Worm (Caenorhabditis elegans) whole organism, L4/young adult: ENCODE measurements around the gene C24H11.5.

Experiments used
- W03F9.2 ChIP-seq: fragments of 150-350 bp; optimal IDR thresholded peaks from 2 replicates; lab custom pipeline; 2014; ENCODE audit warnings: missing biosample characterization, missing genetic modification characterization
- dao-5 ChIP-seq: sonication (generic microtip); optimal IDR thresholded peaks from 2 replicates; lab custom pipeline; 2016; ENCODE audit warnings: missing genotype, missing genetic modification characterization, moderate library complexity, missing compliant biosample characterization
- him-1 ChIP-seq: sonication (generic microtip); optimal IDR thresholded peaks from 2 replicates; lab custom pipeline; 2016; ENCODE audit warnings: missing genotype, missing genetic modification reagents, missing genetic modification characterization, missing compliant biosample characterization

The C24H11.5 gene

DNA sequence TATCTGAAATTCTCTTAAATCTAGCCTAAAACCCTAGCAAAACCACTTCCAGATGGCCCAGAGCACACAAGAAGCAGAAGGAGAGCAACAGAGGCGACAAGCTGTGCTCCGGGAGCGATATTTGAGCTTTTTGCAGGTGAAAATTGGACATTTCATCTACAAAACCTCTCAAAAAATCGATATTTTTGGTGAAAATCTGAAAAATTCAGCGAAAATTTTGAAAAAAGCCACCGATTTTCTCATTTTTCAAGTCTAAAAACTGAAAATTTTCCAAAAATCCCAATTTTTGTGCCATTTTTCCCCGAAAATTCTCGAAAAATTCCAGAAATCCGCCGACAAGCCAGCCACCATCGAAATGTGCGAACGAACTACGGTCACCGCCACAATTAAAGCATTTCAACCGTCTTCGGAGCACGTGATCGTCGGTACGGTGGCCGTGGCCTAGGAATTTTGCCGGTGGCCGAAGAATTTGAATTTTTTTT, at the start of gene C24H11.5:
Gene C24H11.5, plus strand, starts transcription at position 51 of the 482 bp plus-strand sequence.
- no peak for TF ChIP-seq him-1
- TF ChIP-seq W03F9.2 (tag; lab: Kevin White, UChicago): no peak
- no peak for TF ChIP-seq dao-5 (tag; lab: Kevin White, UChicago)

DNA sequence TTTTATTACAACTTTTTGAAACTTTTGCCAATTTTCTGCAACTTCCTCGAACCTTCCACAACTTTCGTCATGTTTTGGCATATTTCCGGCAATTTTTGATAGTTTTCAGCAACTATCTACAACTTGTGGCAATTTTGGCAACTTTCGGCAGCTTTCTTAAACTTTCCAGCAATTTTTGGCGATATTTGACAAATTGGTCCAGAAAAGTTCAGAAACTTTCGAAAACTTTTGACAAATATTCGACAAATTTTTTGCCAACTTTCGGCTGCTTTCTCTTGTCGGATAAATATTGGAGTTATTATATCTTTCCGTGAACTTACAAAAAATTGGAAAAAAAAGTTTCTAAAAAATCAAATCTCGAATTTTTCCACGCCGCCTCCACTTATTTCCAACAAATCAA, 49.7 kb upstream of the C24H11.5 start, which contains the start of gene Y41C4A.18:
Gene Y41C4A.18, plus strand, starts transcription at position 301 of the 400 bp plus-strand sequence.
- TF ChIP-seq him-1 (no peak), W03F9.2 (tag; lab: Kevin White, UChicago) (no peak), dao-5 (tag; lab: Kevin White, UChicago) (no peak)

DNA sequence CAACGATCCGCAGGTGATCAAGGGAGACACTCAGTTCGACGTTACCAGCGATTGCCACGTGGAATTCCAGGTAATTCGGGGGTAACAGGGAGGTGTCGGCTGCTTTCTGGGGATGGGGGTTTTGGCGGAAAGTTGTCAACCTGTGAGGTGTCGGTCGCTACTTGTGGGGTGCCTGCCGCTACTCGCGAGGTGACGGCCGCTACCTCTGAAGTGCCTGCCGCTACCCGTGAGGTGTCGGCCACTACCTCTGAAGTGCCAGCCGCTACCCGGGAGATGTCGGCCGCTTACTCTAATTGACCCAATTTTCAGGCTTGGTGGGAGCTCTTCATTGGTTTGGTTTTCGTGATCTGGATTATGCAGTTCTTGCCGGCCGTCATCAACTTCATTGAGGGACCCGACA, 49.2 kb upstream of the C24H11.5 start:
- no peak for TF ChIP-seq W03F9.2 (tag; lab: Kevin White, UChicago)
- TF ChIP-seq dao-5 (tag; lab: Kevin White, UChicago): no peak
- no peak for TF ChIP-seq him-1

DNA sequence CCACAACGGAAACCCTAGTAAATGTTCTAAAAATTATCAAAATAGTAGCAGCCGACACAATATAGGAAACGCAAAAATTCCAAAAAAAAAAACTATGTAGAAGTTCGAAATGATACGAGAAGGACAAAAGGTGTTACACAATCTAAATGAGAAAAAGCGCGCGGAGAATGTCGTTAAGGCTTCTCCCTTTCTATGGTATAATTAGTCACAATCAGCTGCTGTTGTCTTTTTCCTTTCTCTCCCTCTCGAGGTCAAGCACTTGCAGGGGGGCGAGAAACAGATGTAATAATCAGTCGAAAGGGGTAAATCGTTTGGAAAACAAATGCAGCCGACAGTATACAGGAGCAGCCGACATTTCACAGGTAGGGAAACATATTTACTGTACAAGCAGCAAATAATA, 48.5 kb upstream of the C24H11.5 start:
- TF ChIP-seq him-1: no peak
- no peak for TF ChIP-seq dao-5 (tag; lab: Kevin White, UChicago)
- TF ChIP-seq W03F9.2 (tag; lab: Kevin White, UChicago): no peak

DNA sequence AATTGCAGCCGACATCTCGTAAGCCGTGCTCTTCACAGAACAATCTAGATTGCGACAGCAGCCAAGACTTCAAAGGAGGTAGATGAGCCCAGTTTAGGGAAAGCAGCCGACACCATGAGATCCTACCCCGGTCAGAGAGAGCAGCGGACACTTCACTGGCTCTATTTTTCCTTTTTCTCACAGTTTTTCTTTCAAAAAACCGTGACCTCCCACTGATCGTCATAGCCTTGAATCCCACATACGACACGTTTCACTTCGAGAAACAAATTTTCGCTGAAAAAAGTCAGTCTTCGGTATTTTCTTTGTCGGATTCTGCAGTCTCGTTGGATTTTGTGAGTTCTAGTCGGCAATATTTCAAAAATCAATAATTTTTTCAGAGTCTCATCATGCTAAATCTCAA, 48.0 kb upstream of the C24H11.5 start, which contains the start of gene Y41C4A.21:
Gene Y41C4A.21, plus strand, starts transcription at position 301 of the 400 bp plus-strand sequence.
- TF ChIP-seq him-1: no peak
- TF ChIP-seq dao-5 (tag; lab: Kevin White, UChicago): no peak
- TF ChIP-seq W03F9.2 (tag; lab: Kevin White, UChicago): no peak

DNA sequence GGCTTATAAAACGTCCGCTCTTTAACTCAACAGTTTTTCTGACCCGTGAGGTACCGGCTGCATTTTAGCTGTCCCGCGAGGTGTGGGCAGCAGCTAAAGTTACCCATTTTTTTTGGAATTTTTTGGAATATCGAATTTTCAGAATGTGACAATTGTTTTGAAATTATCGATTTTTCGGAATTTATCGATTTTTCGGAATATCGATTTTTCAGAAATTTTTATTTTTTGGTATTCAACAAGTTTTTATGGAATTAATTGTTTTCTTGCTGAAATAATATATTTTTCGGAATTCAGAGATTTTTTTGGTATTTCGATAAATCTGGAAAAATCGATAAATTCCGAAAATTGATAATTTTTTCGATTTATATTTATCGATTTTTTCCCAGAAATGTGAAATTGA, 47.1 kb upstream of the C24H11.5 start:
- TF ChIP-seq dao-5 (tag; lab: Kevin White, UChicago): no peak
- no peak for TF ChIP-seq W03F9.2 (tag; lab: Kevin White, UChicago)
- TF ChIP-seq him-1: no peak

DNA sequence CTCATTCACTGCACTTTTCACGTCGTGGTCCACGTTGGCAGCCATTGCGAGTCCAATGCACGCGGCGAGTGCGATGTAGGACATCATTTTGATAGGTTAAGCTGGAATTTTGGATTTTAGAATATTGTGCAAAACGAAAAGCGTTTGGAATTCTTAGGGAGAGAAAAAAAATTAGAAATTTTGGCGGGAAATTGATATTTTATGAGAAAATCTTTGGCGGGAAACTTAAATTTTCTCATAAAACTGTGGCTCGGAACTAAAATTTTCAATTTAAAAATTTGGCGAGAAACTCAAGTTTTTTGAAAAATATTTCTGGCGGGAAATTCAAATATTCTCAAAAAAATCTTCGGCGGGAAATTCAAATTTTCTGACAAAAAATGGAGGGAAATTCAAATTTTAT, 42.5 kb upstream of the C24H11.5 start, which contains the start of gene sup-1:
Gene sup-1, minus strand, starts transcription at position 101 of the 400 bp plus-strand sequence.
- TF ChIP-seq W03F9.2 (tag; lab: Kevin White, UChicago): no peak
- no peak for TF ChIP-seq him-1
- no peak for TF ChIP-seq dao-5 (tag; lab: Kevin White, UChicago)

DNA sequence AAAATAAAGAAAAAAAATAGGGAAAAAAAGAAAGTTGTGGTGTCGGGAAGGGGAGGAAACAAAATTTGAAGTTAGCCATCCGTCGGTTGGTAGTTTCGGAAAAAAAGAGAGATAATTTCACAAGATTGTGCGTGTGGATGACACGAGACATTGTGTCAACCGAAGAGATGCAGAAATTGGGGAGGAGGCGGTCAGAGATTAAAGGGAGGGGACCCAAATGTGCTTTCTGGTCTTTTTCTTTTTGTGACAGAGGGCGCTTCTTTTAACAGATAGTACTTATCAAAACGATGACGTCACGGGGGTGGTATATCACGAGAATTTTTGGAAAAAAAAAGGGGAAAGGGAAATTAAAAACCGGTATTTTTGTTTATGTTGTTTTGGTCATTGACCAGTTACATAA, 41.6 kb upstream of the C24H11.5 start:
- TF ChIP-seq dao-5 (tag; lab: Kevin White, UChicago): no peak
- no peak for TF ChIP-seq him-1
- no peak for TF ChIP-seq W03F9.2 (tag; lab: Kevin White, UChicago)

DNA sequence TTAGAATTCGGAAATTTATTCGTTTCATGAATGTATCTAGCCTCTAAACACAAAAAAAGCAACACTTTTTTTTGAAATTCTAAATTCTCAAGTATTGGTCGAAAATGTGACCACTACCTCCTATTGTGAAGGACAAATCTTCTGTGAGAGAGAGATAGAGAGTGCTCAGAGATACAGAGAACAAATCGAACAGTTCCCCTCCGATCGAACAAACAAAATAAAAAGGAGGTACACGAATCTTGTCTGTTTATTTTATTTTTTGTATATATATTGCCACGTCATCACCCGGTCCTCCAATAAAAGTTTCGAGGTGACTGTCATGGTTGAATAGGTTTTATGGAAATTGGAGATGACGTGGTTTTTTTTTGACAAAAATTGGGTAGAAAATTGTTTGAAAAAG, 39.2 kb upstream of the C24H11.5 start:
- TF ChIP-seq dao-5 (tag; lab: Kevin White, UChicago): no peak
- no peak for TF ChIP-seq W03F9.2 (tag; lab: Kevin White, UChicago)
- TF ChIP-seq him-1: no peak

DNA sequence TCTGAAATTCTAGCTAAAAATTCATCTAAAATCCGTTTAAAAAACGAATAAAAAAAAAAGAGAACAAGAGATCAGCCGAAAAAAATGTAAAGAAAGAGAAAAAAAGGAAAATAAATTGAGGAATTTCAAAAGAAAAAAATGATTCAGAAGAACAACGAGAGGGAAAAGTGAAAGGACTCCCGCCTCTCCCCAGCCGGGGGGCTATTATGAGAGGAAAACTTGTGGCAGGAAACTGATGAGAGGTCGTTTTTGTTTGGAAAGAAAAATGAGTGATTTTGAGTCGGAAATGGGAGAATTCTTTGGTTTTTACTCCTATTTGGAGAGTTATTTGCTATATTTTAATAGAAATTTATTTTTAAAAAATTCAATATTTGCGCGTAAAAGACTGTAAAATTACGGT, 37.8 kb upstream of the C24H11.5 start:
- TF ChIP-seq dao-5 (tag; lab: Kevin White, UChicago): no peak
- no peak for TF ChIP-seq W03F9.2 (tag; lab: Kevin White, UChicago)
- no peak for TF ChIP-seq him-1

DNA sequence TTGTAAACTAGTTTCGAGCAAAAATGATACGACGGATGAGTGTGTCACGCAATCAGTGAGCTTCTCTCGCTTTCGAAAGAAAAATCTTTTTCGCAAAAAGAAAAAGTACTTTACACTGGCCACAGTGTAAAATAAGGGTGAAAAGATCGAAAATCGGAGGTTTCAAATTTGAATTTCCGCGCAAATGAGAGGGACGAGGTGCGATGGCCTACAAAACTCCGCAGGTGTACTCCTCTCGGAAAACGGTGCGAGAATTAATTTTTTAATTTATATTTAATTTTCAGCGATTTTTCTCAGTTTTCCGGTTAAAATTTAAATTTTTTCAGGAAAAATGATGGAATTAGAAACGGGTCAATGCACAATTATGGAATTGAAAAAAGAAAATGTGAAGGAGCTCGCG, 33.3 kb upstream of the C24H11.5 start, which contains the start of gene mrt-2:
Gene mrt-2, plus strand, starts transcription at position 49 of the 400 bp plus-strand sequence.
- TF ChIP-seq dao-5 (tag; lab: Kevin White, UChicago) (no peak), W03F9.2 (tag; lab: Kevin White, UChicago) (peak; percentile 46), him-1 (peak; percentile 11)

DNA sequence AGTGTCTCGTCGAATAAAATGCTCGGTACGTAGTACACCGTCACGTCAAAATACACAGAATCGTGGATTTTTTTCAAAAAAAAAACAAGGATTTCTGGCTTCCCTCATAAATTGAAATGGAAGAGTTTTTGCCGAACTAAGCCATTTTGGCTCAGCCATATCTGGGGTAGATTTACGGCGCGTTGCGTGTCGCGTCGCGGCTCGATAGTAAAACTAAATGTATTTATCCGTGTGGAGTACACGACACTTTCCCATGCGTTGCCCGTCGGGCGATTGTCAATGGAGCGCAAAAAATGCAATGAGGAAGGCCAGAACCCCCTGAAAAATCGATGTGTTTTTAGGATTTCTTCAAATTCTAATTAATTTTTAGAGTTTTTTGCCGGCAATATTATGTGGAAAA, 29.8 kb upstream of the C24H11.5 start:
- TF ChIP-seq W03F9.2 (tag; lab: Kevin White, UChicago) (no peak), him-1 (no peak), dao-5 (tag; lab: Kevin White, UChicago) (no peak)

DNA sequence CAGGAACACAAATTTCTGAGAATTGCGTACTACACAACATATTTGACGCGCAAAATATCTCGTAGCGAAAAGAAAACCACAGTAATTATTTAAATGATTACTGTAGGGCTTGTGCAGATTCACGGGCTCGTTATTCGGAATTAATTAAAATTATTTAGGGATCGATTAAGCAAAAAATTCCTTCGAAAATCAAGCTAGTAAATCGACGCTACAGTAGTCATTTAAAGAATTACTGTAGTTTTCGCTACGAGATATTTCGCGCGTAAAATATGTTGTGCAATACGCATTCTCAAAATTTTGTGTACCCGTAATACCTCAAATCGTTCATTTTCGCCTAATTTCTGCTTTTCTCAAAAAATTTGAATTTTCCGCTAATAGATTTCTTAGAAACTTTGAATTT, 29.2 kb upstream of the C24H11.5 start:
- TF ChIP-seq W03F9.2 (tag; lab: Kevin White, UChicago) (no peak), him-1 (no peak), dao-5 (tag; lab: Kevin White, UChicago) (no peak)

DNA sequence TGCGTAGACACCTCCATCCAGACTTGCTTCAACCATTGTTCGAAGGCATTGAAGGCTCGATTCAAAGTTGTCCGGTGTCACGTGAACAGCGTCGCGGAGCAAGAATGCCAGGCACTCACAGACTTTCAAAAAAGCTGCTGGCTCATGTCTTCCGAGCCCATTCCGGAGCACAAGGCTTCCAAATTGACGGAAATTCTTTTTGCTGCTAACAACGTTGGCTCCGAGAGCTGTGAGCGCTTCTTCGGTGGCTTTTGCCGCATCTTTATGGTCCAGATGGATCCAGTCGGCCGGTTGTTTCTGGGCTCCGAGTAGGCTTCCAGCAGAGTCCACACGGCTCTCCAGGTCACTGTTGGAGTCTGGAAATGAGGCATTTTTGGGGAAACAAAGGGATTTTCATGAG, 22.1 kb upstream of the C24H11.5 start:
- TF ChIP-seq dao-5 (tag; lab: Kevin White, UChicago): no peak
- TF ChIP-seq him-1: no peak
- TF ChIP-seq W03F9.2 (tag; lab: Kevin White, UChicago): no peak

DNA sequence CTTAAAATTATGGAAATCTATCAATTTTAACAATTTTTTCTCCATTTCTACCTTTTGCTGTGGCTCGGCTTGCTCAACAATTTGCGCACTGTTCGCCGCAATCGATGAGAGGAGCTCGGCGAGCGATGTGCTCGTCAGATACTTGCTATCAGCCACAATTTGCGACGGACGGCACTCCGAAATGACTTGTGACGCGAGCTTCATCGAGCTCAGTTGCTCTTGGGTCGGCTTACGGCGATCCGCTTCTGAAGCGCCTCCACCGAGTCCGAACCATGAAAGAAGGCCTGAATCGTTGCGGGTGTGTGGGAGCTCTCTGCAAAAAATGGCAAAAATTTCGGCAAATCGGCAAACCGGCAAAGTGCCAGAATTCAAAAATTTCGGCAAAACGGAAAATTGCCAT, 19.4 kb upstream of the C24H11.5 start:
- TF ChIP-seq him-1: no peak
- no peak for TF ChIP-seq W03F9.2 (tag; lab: Kevin White, UChicago)
- TF ChIP-seq dao-5 (tag; lab: Kevin White, UChicago): no peak
